Fruit fly (Drosophila melanogaster) whole organism, embryonic: ENCODE measurements around the gene teq.
A peak's percentile ranks its signal among the peaks of the same experiment; 100 is the strongest.

ENCODE experiments used
- ATbp ChIP-seq: fragments of 200-800 bp; sonication (Bioruptor generic); optimal IDR thresholded peaks from 2 replicates; lab custom pipeline; 2017; ENCODE audit warnings: missing biosample characterization, mild to moderate bottlenecking, missing genetic modification characterization, missing genetic modification reagents
- Antp ChIP-seq: fragments of 200-800 bp; sonication (Bioruptor generic); optimal IDR thresholded peaks from 3 replicates; lab custom pipeline; 2016; ENCODE audit warnings: missing biosample characterization, missing genetic modification characterization
- Asciz ChIP-seq: fragments of 200-800 bp; sonication (Bioruptor generic); optimal IDR thresholded peaks from 2 replicates; lab custom pipeline; 2017; ENCODE audit warnings: missing biosample characterization, mild to moderate bottlenecking, missing genetic modification characterization, missing genetic modification reagents
- Atf-2 ChIP-seq: fragments of 200-800 bp; sonication (Bioruptor generic); optimal IDR thresholded peaks from 2 replicates; lab custom pipeline; 2016; ENCODE audit warnings: missing biosample characterization, missing genetic modification characterization
- Awh ChIP-seq: fragments of 200-800 bp; sonication (Bioruptor generic); IDR thresholded peaks from 2 replicates; pipeline ENCODE4, ENCODE4 v1.3.6; 2022; ENCODE audit warnings: missing biosample characterization, missing genetic modification characterization
- CG10959 ChIP-seq: fragments of 200-800 bp; sonication (Bioruptor generic); IDR thresholded peaks from 2 replicates; pipeline ENCODE4 v1.3.6; 2022; ENCODE audit warnings: missing biosample characterization, missing genetic modification characterization
- CG11085 ChIP-seq: fragments of 200-800 bp; sonication (Bioruptor generic); IDR thresholded peaks from 2 replicates; pipeline ENCODE4 v1.3.6; 2022; ENCODE audit warnings: missing biosample characterization, missing genetic modification characterization
- CG11504 ChIP-seq: fragments of 200-800 bp; sonication (Bioruptor generic); optimal IDR thresholded peaks from 3 replicates; lab custom pipeline; 2019; ENCODE audit warnings: missing biosample characterization, mild to moderate bottlenecking, missing genetic modification characterization, moderate library complexity
- CG12071 ChIP-seq: fragments of 200-800 bp; sonication (Bioruptor generic); optimal IDR thresholded peaks from 3 replicates; lab custom pipeline; 2018; ENCODE audit warnings: missing biosample characterization, mild to moderate bottlenecking, missing genetic modification characterization
- CG1233 ChIP-seq: fragments of 200-800 bp; sonication (Bioruptor generic); optimal IDR thresholded peaks from 4 replicates; lab custom pipeline; 2018; ENCODE audit warnings: missing biosample characterization, mild to moderate bottlenecking, missing genetic modification characterization
- CG1647 ChIP-seq: fragments of 200-800 bp; sonication (Bioruptor generic); optimal IDR thresholded peaks from 3 replicates; lab custom pipeline; 2016; ENCODE audit warnings: missing biosample characterization, missing genetic modification characterization
- CG17385 ChIP-seq: fragments of 200-800 bp; sonication (Bioruptor generic); optimal IDR thresholded peaks from 3 replicates; lab custom pipeline; 2018; ENCODE audit warnings: missing biosample characterization, mild to moderate bottlenecking, missing genetic modification characterization
- CG31365 ChIP-seq: fragments of 200-800 bp; sonication (Bioruptor generic); optimal IDR thresholded peaks from 2 replicates; lab custom pipeline; 2018; ENCODE audit warnings: missing biosample characterization, mild to moderate bottlenecking, missing genetic modification characterization
- CG34422 ChIP-seq: fragments of 200-800 bp; sonication (Bioruptor generic); IDR thresholded peaks from 3 replicates; pipeline ENCODE4 v1.3.6; 2022; ENCODE audit warnings: missing biosample characterization, missing genetic modification characterization
- CG4854 ChIP-seq: fragments of 200-800 bp; sonication (Bioruptor generic); optimal IDR thresholded peaks from 2 replicates; lab custom pipeline; 2016; ENCODE audit warnings: missing biosample characterization, missing genetic modification characterization, inconsistent platforms
- CG5953 ChIP-seq: fragments of 200-800 bp; sonication (Bioruptor generic); IDR thresholded peaks from 2 replicates; pipeline ENCODE4 v1.3.6; 2022; ENCODE audit warnings: missing biosample characterization, missing genetic modification characterization
- CG6654 ChIP-seq: fragments of 200-800 bp; sonication (Bioruptor generic); optimal IDR thresholded peaks from 2 replicates; lab custom pipeline; 2017; ENCODE audit warnings: missing biosample characterization, mild to moderate bottlenecking, missing genetic modification characterization
- CG6683 ChIP-seq: fragments of 200-800 bp; sonication (Bioruptor generic); optimal IDR thresholded peaks from 2 replicates; lab custom pipeline; 2017; ENCODE audit warnings: missing biosample characterization, mild to moderate bottlenecking, missing genetic modification characterization, missing genetic modification reagents
- CG6689 ChIP-seq: fragments of 200-800 bp; sonication (Bioruptor generic); IDR thresholded peaks from 2 replicates; pipeline ENCODE4 v1.3.6; 2022; ENCODE audit warnings: missing biosample characterization, missing genetic modification characterization
- CG7357 ChIP-seq: fragments of 200-800 bp; sonication (Bioruptor generic); IDR thresholded peaks from 3 replicates; pipeline ENCODE4 v1.3.6; 2022; ENCODE audit warnings: missing biosample characterization, missing genetic modification characterization
- CG9797 ChIP-seq: fragments of 200-800 bp; sonication (Bioruptor generic); optimal IDR thresholded peaks from 3 replicates; lab custom pipeline; 2018; ENCODE audit warnings: missing biosample characterization, mild to moderate bottlenecking, missing genetic modification characterization
- CHES-1-like ChIP-seq: fragments of 200-800 bp; sonication (Bioruptor generic); optimal IDR thresholded peaks from 2 replicates; lab custom pipeline; 2016; ENCODE audit warnings: missing biosample characterization, missing genetic modification characterization
- Fer1 ChIP-seq: fragments of 200-800 bp; sonication (Bioruptor generic); optimal IDR thresholded peaks from 2 replicates; lab custom pipeline; 2017; ENCODE audit warnings: missing biosample characterization, mild to moderate bottlenecking, missing genetic modification characterization
- HHEX ChIP-seq: fragments of 200-800 bp; sonication (Bioruptor generic); optimal IDR thresholded peaks from 3 replicates; lab custom pipeline; 2017; ENCODE audit warnings: missing biosample characterization, mild to moderate bottlenecking, missing genetic modification characterization, missing genetic modification reagents
- HLH4C ChIP-seq: fragments of 200-800 bp; sonication (Bioruptor generic); IDR thresholded peaks from 3 replicates; pipeline ENCODE4 v1.3.6; 2022; ENCODE audit warnings: missing biosample characterization, missing genetic modification characterization; ENCODE audit not compliant: partially characterized antibody
- Hr51 ChIP-seq, 2 experiments: fragments of 200-800 bp; sonication (Bioruptor generic); optimal IDR thresholded peaks; 2 replicates in 1 of 2; 3 replicates in 1 of 2; lab custom pipeline; 2016 to 2018; ENCODE audit warnings: missing biosample characterization in 2 of 2, missing genetic modification characterization in 2 of 2, mild to moderate bottlenecking in 1 of 2, moderate library complexity in 1 of 2
- Lpt ChIP-seq: fragments of >200 bp; optimal IDR thresholded peaks from 2 replicates; lab custom pipeline; 2018; ENCODE audit warnings: missing biosample characterization, missing genetic modification characterization
- Nf-YC ChIP-seq: fragments of 200-800 bp; optimal IDR thresholded peaks from 3 replicates; lab custom pipeline; 2019; ENCODE audit warnings: missing biosample characterization, mild to moderate bottlenecking, missing genetic modification characterization, moderate library complexity
- Pdp1 ChIP-seq, 2 experiments: fragments of 200-800 bp; sonication (Bioruptor generic); optimal IDR thresholded peaks; 3 replicates each; lab custom pipeline; 2016; ENCODE audit warnings: missing biosample characterization in 2 of 2, missing genetic modification characterization in 2 of 2, mild to moderate bottlenecking in 1 of 2, moderate library complexity in 1 of 2
- Tbp ChIP-seq: fragments of >200 bp; optimal IDR thresholded peaks from 2 replicates; lab custom pipeline; 2018; ENCODE audit warnings: missing biosample characterization, missing genetic modification characterization
- Xrp1 ChIP-seq: fragments of 200-800 bp; sonication (Bioruptor generic); IDR thresholded peaks from 2 replicates; pipeline ENCODE4 v1.3.6; 2022; ENCODE audit warnings: missing biosample characterization, missing genetic modification characterization
- aop ChIP-seq: fragments of 200-800 bp; sonication (Bioruptor generic); IDR thresholded peaks from 2 replicates; pipeline ENCODE4 v1.3.6; 2022; ENCODE audit warnings: missing biosample characterization, missing genetic modification characterization
- ara ChIP-seq: fragments of 200-800 bp; sonication (Bioruptor generic); IDR thresholded peaks from 2 replicates; pipeline ENCODE4 v1.3.6; 2022; ENCODE audit warnings: missing biosample characterization, missing genetic modification characterization
- ash1 ChIP-seq: fragments of 200-800 bp; sonication (Bioruptor generic); optimal IDR thresholded peaks from 2 replicates; lab custom pipeline; 2018; ENCODE audit warnings: missing biosample characterization, mild to moderate bottlenecking, missing genetic modification characterization
- az2 ChIP-seq: fragments of 200-800 bp; sonication (Bioruptor generic); optimal IDR thresholded peaks from 3 replicates; lab custom pipeline; 2016; ENCODE audit warnings: missing biosample characterization, missing genetic modification characterization
- btn ChIP-seq: fragments of 200-800 bp; sonication (Bioruptor generic); optimal IDR thresholded peaks from 2 replicates; lab custom pipeline; 2016; ENCODE audit warnings: missing biosample characterization, missing genetic modification characterization
- chn ChIP-seq: fragments of 200-800 bp; sonication (Bioruptor generic); optimal IDR thresholded peaks from 2 replicates; lab custom pipeline; 2016; ENCODE audit warnings: missing biosample characterization, missing genetic modification characterization
- croc ChIP-seq: fragments of 200-800 bp; sonication (Bioruptor generic); conservative IDR thresholded peaks from 3 replicates; pipeline ENCODE4 v1.3.6; 2022; ENCODE audit warnings: missing biosample characterization, missing genetic modification characterization
- crp ChIP-seq, 2 experiments: fragments of 200-800 bp; sonication (Bioruptor generic); optimal IDR thresholded peaks; 2 replicates in 1 of 2; 3 replicates in 1 of 2; lab custom pipeline; 2017; ENCODE audit warnings: missing biosample characterization in 2 of 2, missing genetic modification characterization in 2 of 2, mild to moderate bottlenecking in 1 of 2, moderate library complexity in 1 of 2
- dan ChIP-seq: fragments of 200-800 bp; sonication (Bioruptor generic); IDR thresholded peaks from 2 replicates; pipeline ENCODE4 v1.3.6; 2022; ENCODE audit warnings: missing biosample characterization, missing genetic modification characterization
- eve ChIP-seq, 2 experiments: fragments of >200 bp; optimal IDR thresholded peaks; 2 replicates each; lab custom pipeline; 2017; ENCODE audit warnings: missing biosample characterization in 2 of 2, missing genetic modification characterization in 2 of 2
- gcm2 ChIP-seq: fragments of 200-800 bp; sonication (Bioruptor generic); optimal IDR thresholded peaks from 2 replicates; lab custom pipeline; 2016; ENCODE audit warnings: missing biosample characterization, missing genetic modification characterization
- lbe ChIP-seq: fragments of 200-800 bp; sonication (Bioruptor generic); optimal IDR thresholded peaks from 2 replicates; lab custom pipeline; 2016; ENCODE audit warnings: missing biosample characterization, mild to moderate bottlenecking, missing genetic modification characterization
- nau ChIP-seq: fragments of 200-800 bp; sonication (Bioruptor generic); optimal IDR thresholded peaks from 3 replicates; lab custom pipeline; 2017; ENCODE audit warnings: missing biosample characterization, mild to moderate bottlenecking, missing genetic modification characterization, missing genetic modification reagents
- pum ChIP-seq: fragments of 200-800 bp; sonication (Bioruptor generic); optimal IDR thresholded peaks from 2 replicates; lab custom pipeline; 2016; ENCODE audit warnings: missing biosample characterization, missing genetic modification characterization
- sens ChIP-seq: fragments of 200-800 bp; sonication (Bioruptor generic); peaks from one replicate; lab custom pipeline; 2016; ENCODE audit warnings: missing biosample characterization, missing genetic modification characterization
- so ChIP-seq: fragments of 200-800 bp; sonication (Bioruptor generic); IDR thresholded peaks from 3 replicates; pipeline ENCODE4 v1.3.6; 2022; ENCODE audit warnings: missing biosample characterization, missing genetic modification characterization
- sug ChIP-seq: fragments of 200-800 bp; optimal IDR thresholded peaks from 2 replicates; lab custom pipeline; 2019; ENCODE audit warnings: missing biosample characterization, mild to moderate bottlenecking, missing genetic modification characterization, moderate library complexity
- vnd ChIP-seq: fragments of 200-800 bp; sonication (Bioruptor generic); IDR thresholded peaks from 3 replicates; pipeline ENCODE4 v1.3.6; 2022; ENCODE audit warnings: missing biosample characterization, missing genetic modification characterization; ENCODE audit not compliant: partially characterized antibody

Gene teq

dm6 chr3L:9128700-9129582 lies 54.5 kb downstream of the teq start (continued):
- TF ChIP-seq CG12071 (GFP tag; lab: Kevin White, UChicago) (peak; percentile 3), CG34422 (no peak), Awh (GFP tag; lab: Robert Waterston, UW) (no peak), CG6654 (no peak), chn (no peak), CG5953 (no peak), ATbp (GFP tag; lab: Kevin White, UChicago) (peak; percentile 58), sens (GFP tag; lab: Kevin White, UChicago) (peak; percentile 76), sug (tag; lab: Kevin White, UChicago) (peak; percentile 20), CG1647 (no peak), pum (no peak), crp (GFP tag; optimal IDR thresholded peaks at IDR 0.05; lab: Kevin White, UChicago) (peak in 1 of 2 experiments; percentile 3), CG7357 (no peak), az2 (GFP tag; lab: Kevin White, UChicago) (peak; percentile 83), gcm2 (GFP tag; lab: Kevin White, UChicago) (no peak), Hr51 (GFP tag; optimal IDR thresholded peaks at IDR 0.05; lab: Kevin White, UChicago) (peak in 1 of 2 experiments; percentile 87), CG10959 (GFP tag; lab: Robert Waterston, UW) (no peak), Tbp (no peak), Fer1 (GFP tag; lab: Kevin White, UChicago) (peak; percentile 13), Asciz (peak; percentile 62), Xrp1 (GFP tag; lab: Robert Waterston, UW) (peak; percentile 62), Nf-YC (tag; lab: Kevin White, UChicago) (peak; percentile 34), CG6689 (GFP tag; lab: Robert Waterston, UW) (0 out of 2 replicates have a peak, but pooled peaks have one; percentile 30), lbe (no peak), HHEX (GFP tag; lab: Kevin White, UChicago) (peak; percentile 58), Lpt (GFP tag; lab: Kevin White, UChicago) (no peak), aop (GFP tag; lab: Robert Waterston, UW) (no peak), ara (GFP tag; lab: Robert Waterston, UW) (no peak), CG9797 (GFP tag; lab: Kevin White, UChicago) (no peak), eve (GFP tag; optimal IDR thresholded peaks at IDR 0.05; lab: Kevin White, UChicago) (peak in 1 of 2 experiments; percentile 58), vnd (GFP tag; lab: Robert Waterston, UW) (no peak), CG6683 (GFP tag; lab: Kevin White, UChicago) (no peak), HLH4C (GFP tag; lab: Robert Waterston, UW) (no peak), Antp (GFP tag; lab: Kevin White, UChicago) (no peak), ash1 (GFP tag; lab: Kevin White, UChicago) (no peak), croc (GFP tag; lab: Robert Waterston, UW) (no peak; the same call in 2 of the 3 replicates), dan (GFP tag; lab: Robert Waterston, UW) (no peak), Pdp1 (GFP tag; optimal IDR thresholded peaks at IDR 0.05; lab: Kevin White, UChicago) (peak in 1 of 2 experiments; percentile 5), CHES-1-like (GFP tag; lab: Kevin White, UChicago) (no peak), CG11504 (tag; lab: Kevin White, UChicago) (peak; percentile 81), CG1233 (GFP tag; lab: Kevin White, UChicago) (peak; percentile 51), Atf-2 (no peak), CG17385 (GFP tag; lab: Kevin White, UChicago) (peak; percentile 75), CG11085 (GFP tag; lab: Robert Waterston, UW) (no peak), nau (GFP tag; lab: Kevin White, UChicago) (peak; percentile 58), CG31365 (tag; lab: Kevin White, UChicago) (no peak), CG4854 (no peak), btn (GFP tag; lab: Kevin White, UChicago) (no peak), so (GFP tag; lab: Robert Waterston, UW) (peak; percentile 39; the same call in 1 of the 3 replicates)
